Fruit fly (Drosophila melanogaster) whole organism, embryonic: Measurements from ENCODE around the gene TotA.

Source experiments
- Antp ChIP-seq: fragments of 200-800 bp; sonication (Bioruptor generic); optimal IDR thresholded peaks from 3 replicates; lab custom pipeline; 2016; ENCODE audit warnings: missing biosample characterization, missing genetic modification characterization
- B-H2 ChIP-seq: fragments of 200-800 bp; sonication (Bioruptor generic); optimal IDR thresholded peaks from 2 replicates; lab custom pipeline; 2018; ENCODE audit warnings: missing biosample characterization, mild to moderate bottlenecking, missing genetic modification characterization
- CG11504 ChIP-seq: fragments of 200-800 bp; sonication (Bioruptor generic); optimal IDR thresholded peaks from 3 replicates; lab custom pipeline; 2019; ENCODE audit warnings: missing biosample characterization, mild to moderate bottlenecking, missing genetic modification characterization, moderate library complexity
- CG13296 ChIP-seq: fragments of 200-800 bp; sonication (Bioruptor generic); optimal IDR thresholded peaks from 3 replicates; lab custom pipeline; 2018; ENCODE audit warnings: missing biosample characterization, mild to moderate bottlenecking, missing genetic modification characterization
- CG13894 ChIP-seq: fragments of 200-800 bp; sonication (Bioruptor generic); optimal IDR thresholded peaks from 3 replicates; lab custom pipeline; 2018; ENCODE audit warnings: missing biosample characterization, mild to moderate bottlenecking, missing genetic modification characterization, moderate library complexity
- CG15269 ChIP-seq: fragments of 200-800 bp; sonication (Bioruptor generic); optimal IDR thresholded peaks from 2 replicates; lab custom pipeline; 2018; ENCODE audit warnings: missing biosample characterization, mild to moderate bottlenecking, missing genetic modification characterization, moderate library complexity
- CG1602 ChIP-seq: fragments of 200-800 bp; sonication (Bioruptor generic); optimal IDR thresholded peaks from 3 replicates; lab custom pipeline; 2016; ENCODE audit warnings: missing biosample characterization, missing genetic modification characterization
- CG2120 ChIP-seq: fragments of 200-800 bp; sonication (Bioruptor generic); optimal IDR thresholded peaks from 3 replicates; lab custom pipeline; 2016; ENCODE audit warnings: missing biosample characterization, missing genetic modification characterization
- CG32532 ChIP-seq: fragments of 200-800 bp; sonication (Bioruptor generic); IDR thresholded peaks from 2 replicates; pipeline ENCODE4 v1.3.6; 2022; ENCODE audit warnings: missing biosample characterization, missing genetic modification characterization
- Dbx ChIP-seq: fragments of 200-800 bp; sonication (Bioruptor generic); IDR thresholded peaks from 3 replicates; pipeline ENCODE4 v1.3.6; 2022; ENCODE audit warnings: missing biosample characterization, missing genetic modification characterization
- Ets65A ChIP-seq: fragments of 200-800 bp; sonication (Bioruptor generic); peaks from one replicate; lab custom pipeline; 2016; ENCODE audit warnings: missing biosample characterization, missing genetic modification characterization
- HHEX ChIP-seq: fragments of 200-800 bp; sonication (Bioruptor generic); optimal IDR thresholded peaks from 3 replicates; lab custom pipeline; 2017; ENCODE audit warnings: missing biosample characterization, mild to moderate bottlenecking, missing genetic modification characterization, missing genetic modification reagents
- Med ChIP-seq: fragments of 200-800 bp; sonication (Bioruptor generic); peaks from one replicate; lab custom pipeline; 2016; ENCODE audit warnings: missing biosample characterization, missing genetic modification characterization, mild to moderate bottlenecking, inconsistent platforms, moderate library complexity
- abd-A ChIP-seq: fragments of 200-800 bp; sonication (Bioruptor generic); optimal IDR thresholded peaks from 3 replicates; lab custom pipeline; 2019; ENCODE audit warnings: missing biosample characterization, mild to moderate bottlenecking, missing genetic modification characterization, moderate library complexity
- chinmo ChIP-seq: fragments of 200-800 bp; sonication (Bioruptor generic); IDR thresholded peaks from 4 replicates; pipeline ENCODE4 v1.3.6; 2022; ENCODE audit warnings: missing biosample characterization, missing genetic modification characterization; ENCODE audit not compliant: partially characterized antibody
- cwo ChIP-seq: fragments of 200-800 bp; sonication (Bioruptor generic); optimal IDR thresholded peaks from 3 replicates; lab custom pipeline; 2017; ENCODE audit warnings: missing biosample characterization, missing genetic modification characterization, mild to moderate bottlenecking, moderate library complexity, missing genetic modification reagents
- esg ChIP-seq: fragments of 200-800 bp; sonication (Bioruptor generic); conservative IDR thresholded peaks from 2 replicates; pipeline ENCODE4 v1.3.6; 2022; ENCODE audit warnings: missing biosample characterization, missing genetic modification characterization
- exex ChIP-seq: fragments of 200-800 bp; sonication (Bioruptor generic); optimal IDR thresholded peaks from 4 replicates; lab custom pipeline; 2018; ENCODE audit warnings: missing biosample characterization, mild to moderate bottlenecking, missing genetic modification characterization, moderate library complexity
- gro ChIP-seq: fragments of 200-800 bp; sonication (Bioruptor generic); optimal IDR thresholded peaks from 2 replicates; lab custom pipeline; 2016; ENCODE audit warnings: missing biosample characterization, missing genetic modification characterization
- hbn ChIP-seq: fragments of 200-800 bp; sonication (Bioruptor generic); IDR thresholded peaks from 2 replicates; pipeline ENCODE4 v1.3.6; 2022; ENCODE audit warnings: missing biosample characterization, missing genetic modification characterization; ENCODE audit not compliant: partially characterized antibody
- ind ChIP-seq: fragments of 200-800 bp; sonication (Bioruptor generic); optimal IDR thresholded peaks from 3 replicates; lab custom pipeline; 2016; ENCODE audit warnings: missing biosample characterization, missing genetic modification characterization
- inv ChIP-seq: fragments of 200-800 bp; sonication (Bioruptor generic); IDR thresholded peaks from 2 replicates; pipeline ENCODE4 v1.3.6; 2022; ENCODE audit warnings: missing biosample characterization, missing genetic modification characterization; ENCODE audit not compliant: partially characterized antibody
- lab ChIP-seq: fragments of 200-800 bp; sonication (Bioruptor generic); optimal IDR thresholded peaks from 3 replicates; lab custom pipeline; 2017; ENCODE audit warnings: missing biosample characterization, missing genetic modification characterization, mild to moderate bottlenecking, moderate library complexity, missing genetic modification reagents
- sd ChIP-seq: fragments of 200-800 bp; sonication (Bioruptor generic); optimal IDR thresholded peaks from 3 replicates; lab custom pipeline; 2018; ENCODE audit warnings: missing biosample characterization, mild to moderate bottlenecking, missing genetic modification characterization, moderate library complexity
- sna ChIP-seq: fragments of 200-800 bp; sonication (Bioruptor generic); IDR thresholded peaks from 2 replicates; pipeline ENCODE4 v1.3.6; 2022; ENCODE audit warnings: missing biosample characterization, missing genetic modification characterization; ENCODE audit not compliant: partially characterized antibody
- sug ChIP-seq: fragments of 200-800 bp; optimal IDR thresholded peaks from 2 replicates; lab custom pipeline; 2019; ENCODE audit warnings: missing biosample characterization, mild to moderate bottlenecking, missing genetic modification characterization, moderate library complexity
- vvl ChIP-seq: fragments of 200-800 bp; sonication (Bioruptor generic); IDR thresholded peaks from 2 replicates; pipeline ENCODE4 v1.3.6; 2022; ENCODE audit warnings: missing biosample characterization, missing genetic modification characterization
- zen2 ChIP-seq: fragments of 200-800 bp; sonication (Bioruptor generic); IDR thresholded peaks from 3 replicates; pipeline ENCODE4 v1.3.6; 2022; ENCODE audit warnings: missing biosample characterization, missing genetic modification characterization; ENCODE audit not compliant: partially characterized antibody

Gene TotA

dm6 chr3R:20915828-20916227, 45.0 kb downstream of the TotA start:
- TF ChIP-seq Med (GFP tag; lab: Kevin White, UChicago) (peak; percentile 52), CG13296 (GFP tag; lab: Kevin White, UChicago) (peak; percentile 10), inv (GFP tag; lab: Robert Waterston, UW) (no peak), zen2 (no peak), vvl (GFP tag; lab: Robert Waterston, UW) (0 out of 2 replicates have a peak, but pooled peaks have one; percentile 26), sug (tag; lab: Kevin White, UChicago) (peak; percentile 49), lab (GFP tag; lab: Kevin White, UChicago) (peak; percentile 40), hbn (GFP tag; lab: Robert Waterston, UW) (no peak), sna (0 out of 2 replicates have a peak, but pooled peaks have one; percentile 12), exex (tag; lab: Kevin White, UChicago) (peak; percentile 6), chinmo (GFP tag; lab: Robert Waterston, UW) (peak; percentile 80; the same call in 2 of the 4 replicates), B-H2 (GFP tag; lab: Kevin White, UChicago) (peak; percentile 28), Dbx (GFP tag; lab: Robert Waterston, UW) (0 out of 3 replicates have a peak, but pooled peaks have one; percentile 39), CG13894 (tag; lab: Kevin White, UChicago) (peak; percentile 26), gro (GFP tag; lab: Kevin White, UChicago) (peak; percentile 12), cwo (GFP tag; lab: Kevin White, UChicago) (peak; percentile 85), CG11504 (no peak), sd (tag; lab: Kevin White, UChicago) (peak; percentile 69), ind (GFP tag; lab: Kevin White, UChicago) (no peak), CG15269 (tag; lab: Kevin White, UChicago) (peak; percentile 20), CG1602 (no peak), HHEX (GFP tag; lab: Kevin White, UChicago) (peak; percentile 0), Antp (GFP tag; lab: Kevin White, UChicago) (no peak), abd-A (peak; percentile 31), Ets65A (GFP tag; lab: Kevin White, UChicago) (no peak), esg (GFP tag; lab: Robert Waterston, UW) (no peak), CG2120 (GFP tag; lab: Kevin White, UChicago) (peak; percentile 18), CG32532 (GFP tag; lab: Robert Waterston, UW) (no peak)
